Fruit fly (Drosophila melanogaster) whole organism, pupa: ENCODE measurements around the gene Sf3b1.

Experiments
- CG14655 ChIP-seq: fragments of 200-800 bp; sonication (Bioruptor generic); optimal IDR thresholded peaks from 3 replicates; lab custom pipeline; 2017; ENCODE audit warnings: mild to moderate bottlenecking, missing biosample characterization, missing genetic modification reagents, missing genetic modification characterization
- CG9948 ChIP-seq: fragments of 200-800 bp; sonication (Bioruptor generic); optimal IDR thresholded peaks from 2 replicates; lab custom pipeline; 2018; ENCODE audit warnings: missing biosample characterization, mild to moderate bottlenecking, missing genetic modification characterization, moderate library complexity
- EcR ChIP-seq: fragments of 200-800 bp; sonication (Bioruptor generic); optimal IDR thresholded peaks from 3 replicates; lab custom pipeline; 2019; ENCODE audit warnings: missing biosample characterization, missing genetic modification characterization, mild to moderate bottlenecking, moderate library complexity, missing genetic modification reagents

DNA sequence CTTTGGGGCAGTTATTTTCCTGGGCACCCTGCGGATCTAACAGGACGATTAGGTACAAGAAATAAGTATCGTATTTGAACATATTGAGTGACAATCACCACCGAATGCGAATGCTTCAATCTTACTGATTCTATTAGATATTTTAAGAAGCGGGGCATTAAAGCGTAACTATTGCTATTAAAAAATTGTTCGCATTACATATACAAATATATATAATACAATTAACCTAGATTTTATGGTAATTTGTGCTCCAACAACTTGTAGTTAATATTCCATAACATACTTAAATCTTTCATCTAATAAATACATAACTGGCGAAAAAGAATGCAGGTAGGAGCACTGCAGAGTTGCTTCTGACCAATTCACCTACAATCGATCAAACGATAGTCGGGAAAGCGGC lies 53.0 kb downstream of the Sf3b1 start, which contains the start of gene lectin-21Cb:
- no peak for TF ChIP-seq EcR (GFP tag; lab: Kevin White, UChicago)
- no peak for TF ChIP-seq CG9948 (tag; lab: Kevin White, UChicago)
- TF ChIP-seq CG14655 = no peak
